Fruit fly (Drosophila melanogaster) whole organism, wandering third instar larva: Measurements from ENCODE around the gene CG33333.
A peak's percentile ranks its signal among the peaks of the same experiment; 100 is the strongest.

Experiments
- Abd-B ChIP-seq: fragments of >200 bp; optimal IDR thresholded peaks from 2 replicates; lab custom pipeline; 2017; ENCODE audit warnings: missing biosample characterization, missing genetic modification characterization
- CG32264 ChIP-seq: fragments of 200-800 bp; sonication (Bioruptor generic); optimal IDR thresholded peaks from 2 replicates; lab custom pipeline; 2016; ENCODE audit warnings: missing biosample characterization, missing genetic modification characterization
- CG9705 ChIP-seq: fragments of 200-800 bp; sonication (Bioruptor generic); optimal IDR thresholded peaks from 2 replicates; lab custom pipeline; 2018; ENCODE audit warnings: missing biosample characterization, mild to moderate bottlenecking, missing genetic modification characterization
- CrebA ChIP-seq: fragments of 200-800 bp; sonication (Bioruptor generic); optimal IDR thresholded peaks from 2 replicates; lab custom pipeline; 2016; ENCODE audit warnings: missing biosample characterization, mild to moderate bottlenecking, missing genetic modification characterization, borderline replicate concordance
- Dfd ChIP-seq: fragments of >200 bp; optimal IDR thresholded peaks from 2 replicates; lab custom pipeline; 2017; ENCODE audit warnings: missing biosample characterization, missing genetic modification characterization
- Dif ChIP-seq: fragments of 200-275, 200-300 bp; sonication (Bioruptor generic); optimal IDR thresholded peaks from 2 replicates; lab custom pipeline; 2018; ENCODE audit warnings: missing biosample characterization, missing genetic modification characterization; ENCODE audit not compliant: partially characterized antibody
- GATAd ChIP-seq: sonication (Bioruptor generic); optimal IDR thresholded peaks from 2 replicates; lab custom pipeline; 2016; ENCODE audit warnings: missing biosample characterization, missing genetic modification characterization
- HLH106 ChIP-seq: fragments of 200-800 bp; optimal IDR thresholded peaks from 3 replicates; lab custom pipeline; 2019; ENCODE audit warnings: missing biosample characterization, mild to moderate bottlenecking, missing genetic modification characterization, moderate library complexity
- Hnf4 ChIP-seq: fragments of 200-800 bp; sonication (Bioruptor generic); optimal IDR thresholded peaks from 2 replicates; lab custom pipeline; 2016; ENCODE audit warnings: missing biosample characterization, mild to moderate bottlenecking, missing genetic modification characterization
- Hr78 ChIP-seq: fragments of >200 bp; optimal IDR thresholded peaks from 2 replicates; lab custom pipeline; 2017; ENCODE audit warnings: missing biosample characterization, missing genetic modification characterization
- Hr83 ChIP-seq: fragments of 200-300 bp; sonication (Bioruptor generic); optimal IDR thresholded peaks from 2 replicates; lab custom pipeline; 2016; ENCODE audit warnings: missing biosample characterization, mild to moderate bottlenecking, missing genetic modification characterization, moderate library complexity; ENCODE audit not compliant: poor library complexity, severe bottlenecking
- Jra ChIP-seq: sonication (Bioruptor generic); optimal IDR thresholded peaks from 2 replicates; lab custom pipeline; 2016; ENCODE audit warnings: missing biosample characterization, missing genetic modification characterization
- Mio ChIP-seq: sonication (Bioruptor generic); optimal IDR thresholded peaks from 2 replicates; lab custom pipeline; 2016; ENCODE audit warnings: missing biosample characterization, missing genetic modification characterization
- Myc ChIP-seq: fragments of >200 bp; optimal IDR thresholded peaks from 2 replicates; lab custom pipeline; 2017
- N ChIP-seq: fragments of >200 bp; optimal IDR thresholded peaks from 2 replicates; lab custom pipeline; 2018; ENCODE audit warnings: missing biosample characterization, missing external identifiers, missing genetic modification characterization
- OdsH ChIP-seq: fragments of 200-800 bp; sonication (Bioruptor generic); optimal IDR thresholded peaks from 2 replicates; lab custom pipeline; 2016; ENCODE audit warnings: missing biosample characterization, mild to moderate bottlenecking, missing genetic modification characterization
- Rel ChIP-seq, 2 experiments: fragments of 200-800 bp; sonication (Bioruptor generic) in 1 of 2; optimal IDR thresholded peaks; 2 replicates in 1 of 2; 3 replicates in 1 of 2; lab custom pipeline; 2016 to 2019; ENCODE audit warnings: mild to moderate bottlenecking in 2 of 2, missing biosample characterization in 2 of 2, missing genetic modification characterization in 2 of 2, moderate library complexity in 1 of 2
- Sp1 ChIP-seq: fragments of 200-800 bp; sonication (Bioruptor generic); optimal IDR thresholded peaks from 3 replicates; lab custom pipeline; 2019; ENCODE audit warnings: missing biosample characterization, mild to moderate bottlenecking, missing genetic modification characterization, moderate library complexity
- Vsx2 ChIP-seq: fragments of 200-300, 225-300 bp; sonication (Bioruptor generic); optimal IDR thresholded peaks from 2 replicates; lab custom pipeline; 2018; ENCODE audit warnings: missing biosample characterization, missing genetic modification characterization; ENCODE audit not compliant: partially characterized antibody
- br ChIP-seq: fragments of 200-800 bp; sonication (Bioruptor generic); optimal IDR thresholded peaks from 2 replicates; lab custom pipeline; 2016; ENCODE audit warnings: missing biosample characterization, missing genetic modification characterization
- brk ChIP-seq: fragments of 200-800 bp; sonication (Bioruptor generic); optimal IDR thresholded peaks from 2 replicates; lab custom pipeline; 2016; ENCODE audit warnings: missing biosample characterization, mild to moderate bottlenecking, missing genetic modification characterization
- dl ChIP-seq, 2 experiments: fragments of 175-275, 200-275 bp in 1 of 2; fragments of 200-275 bp in 1 of 2; sonication (Bioruptor generic); optimal IDR thresholded peaks; lab custom pipeline; 2018; ENCODE audit warnings: mild to moderate bottlenecking in 2 of 2, missing biosample characterization in 2 of 2, missing genetic modification characterization in 2 of 2, moderate library complexity in 2 of 2; ENCODE audit not compliant: partially characterized antibody in 2 of 2, insufficient read depth in 1 of 2
- dmrt93B ChIP-seq: fragments of 200-800 bp; sonication (Bioruptor generic); optimal IDR thresholded peaks from 2 replicates; lab custom pipeline; 2018; ENCODE audit warnings: missing biosample characterization, mild to moderate bottlenecking, missing genetic modification characterization
- dsf ChIP-seq: sonication (Bioruptor generic); optimal IDR thresholded peaks from 2 replicates; lab custom pipeline; 2016; ENCODE audit warnings: missing biosample characterization, missing genetic modification characterization, borderline replicate concordance
- ey ChIP-seq: fragments of 200-800 bp; sonication (Bioruptor generic); optimal IDR thresholded peaks from 2 replicates; lab custom pipeline; 2016; ENCODE audit warnings: missing biosample characterization, missing genetic modification characterization
- foxo ChIP-seq, 2 experiments: fragments of 200-800 bp; sonication (Bioruptor generic); optimal IDR thresholded peaks; 2 replicates in 1 of 2; 3 replicates in 1 of 2; lab custom pipeline; 2016 to 2017; ENCODE audit warnings: missing biosample characterization in 2 of 2, missing genetic modification characterization in 2 of 2
- fru ChIP-seq: fragments of 200-800 bp; sonication (Bioruptor generic); optimal IDR thresholded peaks from 3 replicates; lab custom pipeline; 2016; ENCODE audit warnings: missing biosample characterization, mild to moderate bottlenecking, missing genetic modification characterization
- h ChIP-seq: fragments of 200-800 bp; sonication (Bioruptor generic); optimal IDR thresholded peaks from 3 replicates; lab custom pipeline; 2016; ENCODE audit warnings: missing biosample characterization, mild to moderate bottlenecking, missing genetic modification characterization
- jim ChIP-seq: fragments of 175-275, 200-325 bp; sonication (Bioruptor generic); optimal IDR thresholded peaks from 2 replicates; lab custom pipeline; 2016; ENCODE audit warnings: missing biosample characterization, mild to moderate bottlenecking, missing genetic modification characterization
- lola ChIP-seq: fragments of >200 bp; optimal IDR thresholded peaks from 2 replicates; lab custom pipeline; 2017; ENCODE audit warnings: missing biosample characterization, missing genetic modification characterization
- pan ChIP-seq: fragments of >200 bp; optimal IDR thresholded peaks from 2 replicates; lab custom pipeline; 2017
- psq ChIP-seq: fragments of 200-800 bp; sonication (Bioruptor generic); optimal IDR thresholded peaks from 3 replicates; lab custom pipeline; 2017; ENCODE audit warnings: missing biosample characterization, mild to moderate bottlenecking, missing genetic modification characterization, moderate library complexity
- rgr ChIP-seq: fragments of 200-800 bp; sonication (Bioruptor generic); optimal IDR thresholded peaks from 3 replicates; lab custom pipeline; 2016; ENCODE audit warnings: missing biosample characterization, mild to moderate bottlenecking, missing genetic modification characterization
- sage ChIP-seq: fragments of 200-800 bp; sonication (Bioruptor generic); optimal IDR thresholded peaks from 2 replicates; lab custom pipeline; 2016; ENCODE audit warnings: missing biosample characterization, mild to moderate bottlenecking, missing genetic modification characterization
- sv ChIP-seq: fragments of 200-800 bp; sonication (Bioruptor generic); optimal IDR thresholded peaks from 3 replicates; lab custom pipeline; 2016; ENCODE audit warnings: missing biosample characterization, missing genetic modification characterization
- tai ChIP-seq: sonication (Bioruptor generic); optimal IDR thresholded peaks from 2 replicates; lab custom pipeline; 2016; ENCODE audit warnings: missing biosample characterization, missing genetic modification characterization
- usp ChIP-seq: fragments of >200 bp; optimal IDR thresholded peaks from 2 replicates; lab custom pipeline; 2017; ENCODE audit warnings: missing biosample characterization, missing genetic modification characterization
- woc ChIP-seq: sonication (Bioruptor generic); optimal IDR thresholded peaks from 2 replicates; lab custom pipeline; 2016; ENCODE audit warnings: missing biosample characterization, mild to moderate bottlenecking, missing genetic modification characterization

Gene CG33333

DNA sequence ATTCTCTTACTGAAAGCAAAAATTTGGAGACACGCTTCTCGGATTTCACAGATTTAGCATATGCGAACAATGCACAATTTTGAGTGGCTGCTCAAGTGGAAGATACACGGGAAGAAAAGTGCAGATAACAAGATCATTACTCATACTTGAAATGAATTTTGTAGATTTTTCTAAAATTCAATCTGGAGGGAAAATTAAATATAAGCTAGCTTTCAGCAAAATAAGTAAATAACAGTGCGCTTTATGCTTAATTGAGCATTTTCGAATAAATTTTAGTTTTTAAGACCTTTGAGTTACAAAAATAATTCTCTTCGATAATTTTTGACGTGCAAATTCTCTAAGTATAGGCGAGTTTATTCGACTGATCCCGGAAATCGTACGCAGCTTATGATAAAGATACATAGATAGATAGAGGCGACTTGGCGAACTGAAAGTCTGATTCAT lies 16.6 kb upstream of the CG33333 start:
- TF ChIP-seq CG9705 (GFP tag; lab: Kevin White, UChicago) (peak; percentile 43), fru (GFP tag; lab: Kevin White, UChicago) (peak; percentile 63), br (GFP tag; lab: Kevin White, UChicago) (peak; percentile 54), Hr78 (GFP tag; lab: Kevin White, UChicago) (no peak), foxo (GFP tag; optimal IDR thresholded peaks at IDR 0.05; lab: Kevin White, UChicago) (peak in 1 of 2 experiments; percentile 73), OdsH (GFP tag; lab: Kevin White, UChicago) (peak; percentile 56), Sp1 (GFP tag; lab: Kevin White, UChicago) (peak; percentile 58), rgr (GFP tag; lab: Kevin White, UChicago) (peak; percentile 42), HLH106 (tag; lab: Kevin White, UChicago) (peak; percentile 71), ey (GFP tag; lab: Kevin White, UChicago) (peak; percentile 46), h (GFP tag; lab: Kevin White, UChicago) (peak; percentile 76), CrebA (GFP tag; lab: Kevin White, UChicago) (no peak), Abd-B (GFP tag; lab: Kevin White, UChicago) (no peak), CG32264 (GFP tag; lab: Kevin White, UChicago) (peak; percentile 43), dmrt93B (GFP tag; lab: Kevin White, UChicago) (peak; percentile 29), Hnf4 (peak; percentile 29), woc (GFP tag; lab: Kevin White, UChicago) (peak; percentile 32), psq (GFP tag; lab: Kevin White, UChicago) (no peak)

DNA sequence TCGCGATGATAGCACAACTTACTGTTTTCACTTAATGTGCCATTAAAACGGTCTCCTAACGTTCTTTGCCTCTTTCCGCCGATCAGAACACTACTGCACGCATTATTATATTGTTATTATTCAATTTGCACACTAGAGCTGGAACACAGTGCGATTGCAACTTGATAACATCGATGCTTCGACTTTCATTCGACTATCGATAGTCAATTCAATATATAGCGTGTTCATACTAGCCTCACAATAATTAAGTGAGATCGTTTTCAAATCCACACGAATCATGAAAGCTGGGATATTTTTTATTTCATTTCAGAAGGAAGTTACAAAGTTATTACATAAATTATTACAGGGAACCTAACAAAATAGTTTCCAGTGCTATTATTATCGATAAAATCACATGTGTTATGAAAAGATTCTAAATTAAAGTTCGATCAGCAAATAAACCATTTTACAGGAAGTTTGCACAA lies 15.9 kb upstream of the CG33333 start:
- TF ChIP-seq CG32264 (GFP tag; lab: Kevin White, UChicago) (no peak), Hnf4 (peak; percentile 34), dmrt93B (GFP tag; lab: Kevin White, UChicago) (no peak), Jra (GFP tag; lab: Kevin White, UChicago) (no peak), Mio (GFP tag; lab: Kevin White, UChicago) (no peak), fru (GFP tag; lab: Kevin White, UChicago) (peak; percentile 45), h (GFP tag; lab: Kevin White, UChicago) (peak; percentile 32), CrebA (GFP tag; lab: Kevin White, UChicago) (no peak), sv (GFP tag; lab: Kevin White, UChicago) (peak; percentile 35), ey (GFP tag; lab: Kevin White, UChicago) (peak; percentile 21), CG9705 (GFP tag; lab: Kevin White, UChicago) (no peak), rgr (GFP tag; lab: Kevin White, UChicago) (peak; percentile 35), Hr83 (GFP tag; lab: Kevin White, UChicago) (no peak), Dfd (GFP tag; lab: Kevin White, UChicago) (no peak), dsf (GFP tag; lab: Kevin White, UChicago) (peak; percentile 12), Rel (GFP tag; optimal IDR thresholded peaks at IDR 0.05; lab: Kevin White, UChicago) (no peak), Rel (tag; optimal IDR thresholded peaks at IDR 0.05; lab: Kevin White, UChicago) (peak; percentile 29), dl (GFP tag; optimal IDR thresholded peaks at IDR 0.05; lab: Kevin White, UChicago; ENCODE audit: insufficient read depth in 1 of 2, partially characterized antibody in 2 of 2) (no peak), OdsH (GFP tag; lab: Kevin White, UChicago) (no peak), GATAd (GFP tag; lab: Kevin White, UChicago) (no peak), usp (GFP tag; lab: Kevin White, UChicago) (no peak), Dif (GFP tag; lab: Kevin White, UChicago) (no peak), Hr78 (GFP tag; lab: Kevin White, UChicago) (no peak), foxo (GFP tag; optimal IDR thresholded peaks at IDR 0.05; lab: Kevin White, UChicago) (peak in 1 of 2 experiments; percentile 45), br (GFP tag; lab: Kevin White, UChicago) (no peak), pan (lab: Kevin White, UChicago) (no peak), woc (GFP tag; lab: Kevin White, UChicago) (peak; percentile 35), jim (GFP tag; lab: Kevin White, UChicago) (no peak), HLH106 (tag; lab: Kevin White, UChicago) (peak; percentile 24), sage (GFP tag; lab: Kevin White, UChicago) (no peak), tai (GFP tag; lab: Kevin White, UChicago) (peak; percentile 77), Vsx2 (GFP tag; lab: Kevin White, UChicago) (no peak), psq (GFP tag; lab: Kevin White, UChicago) (no peak), lola (GFP tag; lab: Kevin White, UChicago) (no peak), brk (GFP tag; lab: Kevin White, UChicago) (peak; percentile 45), Sp1 (GFP tag; lab: Kevin White, UChicago) (no peak), Myc (lab: Kevin White, UChicago) (no peak), Abd-B (GFP tag; lab: Kevin White, UChicago) (no peak), N (peak; percentile 89)
- TF ChIP-seq, all 38 proteins: peak for 14
